Worm (Caenorhabditis elegans) whole organism, late embryonic: Measurements from ENCODE around the gene R09D1.13.

ENCODE experiments used
- C38D4.7 ChIP-seq: fragments of 200-800 bp; sonication (Bioruptor generic); optimal IDR thresholded peaks from 2 replicates; lab custom pipeline; 2018; ENCODE audit warnings: mild to moderate bottlenecking, missing genetic modification characterization, moderate library complexity, missing compliant biosample characterization
- F13H6.1 ChIP-seq: sonication (generic microtip); optimal IDR thresholded peaks from 2 replicates; lab custom pipeline; 2016; ENCODE audit warnings: missing genetic modification characterization, missing compliant biosample characterization
- K09A11.1 ChIP-seq: sonication (generic microtip); optimal IDR thresholded peaks from 2 replicates; lab custom pipeline; 2017; ENCODE audit warnings: antibody characterized with exemption, mild to moderate bottlenecking, missing genetic modification characterization, missing compliant biosample characterization; ENCODE audit not compliant: insufficient read depth
- ahr-1 ChIP-seq: sonication (generic microtip); optimal IDR thresholded peaks from 2 replicates; lab custom pipeline; 2016; ENCODE audit warnings: missing genetic modification characterization, missing compliant biosample characterization
- ama-1 ChIP-seq: fragments of 150-350 bp; optimal IDR thresholded peaks from 2 replicates; lab custom pipeline; 2014
- ceh-14 ChIP-seq: sonication (generic microtip); optimal IDR thresholded peaks from 2 replicates; lab custom pipeline; 2016; ENCODE audit warnings: missing genotype, missing genetic modification characterization, missing compliant biosample characterization
- ceh-19 ChIP-seq: fragments of 200-800 bp; sonication (Bioruptor generic); optimal IDR thresholded peaks from 2 replicates; lab custom pipeline; 2018; ENCODE audit warnings: mild to moderate bottlenecking, missing genetic modification characterization, missing compliant biosample characterization
- ceh-2 ChIP-seq: sonication (generic microtip); optimal IDR thresholded peaks from 2 replicates; lab custom pipeline; 2016; ENCODE audit warnings: missing genotype, missing genetic modification characterization, missing compliant biosample characterization
- ceh-24 ChIP-seq: sonication (generic microtip); optimal IDR thresholded peaks from 2 replicates; lab custom pipeline; 2016; ENCODE audit warnings: mild to moderate bottlenecking, missing genetic modification characterization, missing compliant biosample characterization
- ceh-31 ChIP-seq: sonication (generic microtip); optimal IDR thresholded peaks from 2 replicates; lab custom pipeline; 2016; ENCODE audit warnings: missing genetic modification characterization, missing compliant biosample characterization
- ceh-34 ChIP-seq: sonication (generic microtip); optimal IDR thresholded peaks from 2 replicates; lab custom pipeline; 2016; ENCODE audit warnings: mild to moderate bottlenecking, missing genetic modification characterization, missing compliant biosample characterization
- ceh-45 ChIP-seq: fragments of 200-800 bp; sonication (Bioruptor generic); IDR thresholded peaks from 2 replicates; pipeline ENCODE4 v1.3.6; 2022; ENCODE audit warnings: missing genetic modification reagents, missing genetic modification characterization, missing compliant biosample characterization
- ceh-48 ChIP-seq: sonication (generic microtip); optimal IDR thresholded peaks from 2 replicates; lab custom pipeline; 2016; ENCODE audit warnings: missing genetic modification characterization, inconsistent platforms, missing compliant biosample characterization
- ceh-6 ChIP-seq: fragments of 200-800 bp; sonication (Bioruptor generic); optimal IDR thresholded peaks from 2 replicates; lab custom pipeline; 2018; ENCODE audit warnings: mild to moderate bottlenecking, missing genetic modification characterization, missing compliant biosample characterization
- ceh-9 ChIP-seq: sonication (generic microtip); optimal IDR thresholded peaks from 2 replicates; lab custom pipeline; 2016; ENCODE audit warnings: mild to moderate bottlenecking, missing genetic modification characterization, inconsistent platforms, missing compliant biosample characterization
- elt-2 ChIP-seq: sonication (generic microtip); optimal IDR thresholded peaks from 2 replicates; lab custom pipeline; 2016; ENCODE audit warnings: missing genetic modification reagents, missing genetic modification characterization, missing compliant biosample characterization
- fax-1 ChIP-seq: sonication (generic microtip); optimal IDR thresholded peaks from 2 replicates; lab custom pipeline; 2016; ENCODE audit warnings: missing genotype, missing genetic modification characterization, missing compliant biosample characterization
- fkh-6 ChIP-seq: sonication (generic microtip); optimal IDR thresholded peaks from 2 replicates; lab custom pipeline; 2016; ENCODE audit warnings: missing genetic modification characterization, missing compliant biosample characterization
- gmeb-2 ChIP-seq: sonication (generic microtip); optimal IDR thresholded peaks from 2 replicates; lab custom pipeline; 2016; ENCODE audit warnings: missing genetic modification characterization, inconsistent platforms, missing compliant biosample characterization
- hlh-13 ChIP-seq: fragments of 200-800 bp; sonication (Bioruptor generic); optimal IDR thresholded peaks from 2 replicates; lab custom pipeline; 2018; ENCODE audit warnings: mild to moderate bottlenecking, missing genetic modification characterization, missing compliant biosample characterization
- hlh-8 ChIP-seq: sonication (generic microtip); optimal IDR thresholded peaks from 2 replicates; lab custom pipeline; 2016; ENCODE audit warnings: missing genotype, missing genetic modification characterization, missing compliant biosample characterization
- lin-11 ChIP-seq: fragments of 200-800 bp; sonication (Bioruptor generic); optimal IDR thresholded peaks from 2 replicates; lab custom pipeline; 2018; ENCODE audit warnings: mild to moderate bottlenecking, missing genetic modification characterization, missing compliant biosample characterization
- mec-3 ChIP-seq: sonication (generic microtip); optimal IDR thresholded peaks from 2 replicates; lab custom pipeline; 2016; ENCODE audit warnings: borderline replicate concordance, missing genetic modification characterization, missing compliant biosample characterization
- nhr-232 ChIP-seq: sonication (generic microtip); optimal IDR thresholded peaks from 2 replicates; lab custom pipeline; 2016; ENCODE audit warnings: missing genetic modification characterization, missing compliant biosample characterization
- npax-4 ChIP-seq: sonication (generic microtip); optimal IDR thresholded peaks from 2 replicates; lab custom pipeline; 2016; ENCODE audit warnings: missing genetic modification characterization, missing compliant biosample characterization
- odd-2 ChIP-seq: sonication (generic microtip); optimal IDR thresholded peaks from 2 replicates; lab custom pipeline; 2017; ENCODE audit warnings: antibody characterized with exemption, mild to moderate bottlenecking, missing genetic modification characterization, missing compliant biosample characterization
- pag-3 ChIP-seq: sonication (generic microtip); optimal IDR thresholded peaks from 2 replicates; lab custom pipeline; 2016; ENCODE audit warnings: missing compliant biosample characterization, missing genetic modification characterization, borderline replicate concordance
- pha-2 ChIP-seq: sonication (generic microtip); optimal IDR thresholded peaks from 2 replicates; lab custom pipeline; 2017; ENCODE audit warnings: mild to moderate bottlenecking, missing genetic modification characterization, missing compliant biosample characterization
- tbx-2 ChIP-seq: sonication (generic microtip); optimal IDR thresholded peaks from 2 replicates; lab custom pipeline; 2016; ENCODE audit warnings: missing genetic modification characterization, missing compliant biosample characterization
- tbx-7 ChIP-seq: sonication (generic microtip); optimal IDR thresholded peaks from 2 replicates; lab custom pipeline; 2016; ENCODE audit warnings: missing genotype, missing genetic modification characterization, missing compliant biosample characterization
- ttx-3 ChIP-seq: sonication (generic microtip); optimal IDR thresholded peaks from 2 replicates; lab custom pipeline; 2016; ENCODE audit warnings: missing genetic modification reagents, missing genetic modification characterization, missing compliant biosample characterization
- unc-42 ChIP-seq: sonication (generic microtip); optimal IDR thresholded peaks from 2 replicates; lab custom pipeline; 2016; ENCODE audit warnings: missing genotype, missing genetic modification characterization, missing compliant biosample characterization
- unc-55 ChIP-seq: sonication (generic microtip); optimal IDR thresholded peaks from 2 replicates; lab custom pipeline; 2017; ENCODE audit warnings: missing biosample characterization, missing genetic modification reagents, missing genetic modification characterization
- unc-86 ChIP-seq: sonication (generic microtip); optimal IDR thresholded peaks from 2 replicates; lab custom pipeline; 2016; ENCODE audit warnings: missing genetic modification characterization, missing compliant biosample characterization
- ztf-16 ChIP-seq: sonication (generic microtip); optimal IDR thresholded peaks from 2 replicates; lab custom pipeline; 2017; ENCODE audit warnings: missing genetic modification characterization, missing compliant biosample characterization

R09D1.13 gene

DNA sequence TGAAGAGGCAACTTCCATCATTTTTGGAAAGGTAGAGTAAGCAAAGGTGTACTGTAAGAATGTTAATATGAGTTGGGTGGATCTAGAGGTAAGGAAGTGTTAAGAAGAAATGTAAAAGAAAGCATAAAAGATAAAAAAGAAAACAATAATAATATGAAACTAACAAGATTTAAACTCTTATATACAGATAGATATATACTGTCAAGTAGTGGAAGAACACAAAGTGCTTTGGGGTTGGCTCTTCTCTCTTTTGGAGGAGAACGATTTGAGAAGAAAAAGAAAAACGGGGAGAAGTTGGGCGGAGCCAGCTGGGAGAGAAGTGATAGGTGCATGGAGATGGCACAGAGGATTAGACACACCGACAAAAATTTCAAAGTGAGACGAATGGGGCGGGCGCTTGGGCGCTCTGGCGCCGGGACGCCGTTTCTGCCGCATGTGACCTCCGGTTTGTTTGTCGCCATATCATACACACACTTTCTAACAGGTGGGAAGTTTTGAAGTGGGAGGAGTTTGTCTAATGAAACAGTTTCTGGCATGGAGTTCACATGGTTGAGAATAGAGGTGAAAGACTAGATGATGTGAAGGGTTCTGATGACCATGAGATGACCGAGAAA lies 42.2 kb upstream of the R09D1.13 start, which contains the start of gene T19H5.4:
TSS of gene T19H5.4 (minus strand) at position 51 of the 614 bp plus-strand sequence.
- no peak for TF ChIP-seq C38D4.7 (GFP tag; lab: Kevin White, UChicago)
- TF ChIP-seq ceh-31 (tag; lab: Kevin White, UChicago) = peak; percentile 23
- no peak for TF ChIP-seq ceh-34 (tag; lab: Kevin White, UChicago)

DNA sequence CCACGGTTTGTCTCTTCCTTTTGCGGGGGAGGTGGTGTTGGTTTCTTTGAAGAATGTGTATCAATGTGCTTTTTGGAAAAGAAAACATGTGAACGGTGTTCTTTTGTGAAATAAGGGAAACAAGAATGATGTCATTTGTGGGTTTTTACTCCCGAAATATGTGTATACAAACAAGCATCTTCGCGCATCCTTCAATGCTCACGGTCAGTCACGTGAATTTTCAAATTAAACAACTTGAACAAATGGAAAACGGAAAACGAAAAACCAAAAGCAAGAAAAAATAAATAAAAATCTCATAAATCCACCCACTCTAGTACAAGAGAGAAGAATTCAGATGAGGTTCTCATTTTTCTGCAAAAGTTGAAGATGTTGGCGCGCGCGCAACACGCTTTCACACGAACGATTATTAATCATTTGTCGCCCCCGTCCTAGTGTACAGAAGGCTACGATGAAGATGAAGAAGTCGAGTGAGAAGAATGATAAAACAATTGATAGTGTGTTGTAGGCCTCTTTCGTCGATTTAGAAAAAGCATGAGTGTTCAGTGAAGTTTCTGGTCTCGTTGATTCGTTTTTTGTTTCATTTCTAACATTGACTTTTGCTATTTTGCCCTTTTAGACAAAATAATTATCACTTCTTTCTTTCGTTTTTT lies 39.9 kb upstream of the R09D1.13 start:
- TF ChIP-seq unc-42 (tag; lab: Kevin White, UChicago) = no peak
- TF ChIP-seq hlh-8 (tag; lab: Kevin White, UChicago) = no peak
- TF ChIP-seq F13H6.1 (tag; lab: Kevin White, UChicago) = no peak
- TF ChIP-seq ztf-16 = no peak
- no peak for TF ChIP-seq unc-55 (GFP tag; lab: Kevin White, UChicago)
- TF ChIP-seq ceh-45 (GFP tag; lab: Robert Waterston, UW) = no peak
- no peak for TF ChIP-seq ceh-2 (tag; lab: Kevin White, UChicago)
- no peak for TF ChIP-seq nhr-232 (tag; lab: Kevin White, UChicago)
- TF ChIP-seq npax-4 (tag; lab: Kevin White, UChicago) = no peak
- TF ChIP-seq fkh-6 (tag; lab: Kevin White, UChicago) = no peak
- no peak for TF ChIP-seq K09A11.1 (tag; lab: Kevin White, UChicago)
- TF ChIP-seq unc-86 (tag; lab: Kevin White, UChicago) = no peak
- no peak for TF ChIP-seq tbx-7 (tag; lab: Kevin White, UChicago)
- TF ChIP-seq elt-2 (tag; lab: Kevin White, UChicago) = no peak
- TF ChIP-seq odd-2 (tag; lab: Kevin White, UChicago) = no peak

DNA sequence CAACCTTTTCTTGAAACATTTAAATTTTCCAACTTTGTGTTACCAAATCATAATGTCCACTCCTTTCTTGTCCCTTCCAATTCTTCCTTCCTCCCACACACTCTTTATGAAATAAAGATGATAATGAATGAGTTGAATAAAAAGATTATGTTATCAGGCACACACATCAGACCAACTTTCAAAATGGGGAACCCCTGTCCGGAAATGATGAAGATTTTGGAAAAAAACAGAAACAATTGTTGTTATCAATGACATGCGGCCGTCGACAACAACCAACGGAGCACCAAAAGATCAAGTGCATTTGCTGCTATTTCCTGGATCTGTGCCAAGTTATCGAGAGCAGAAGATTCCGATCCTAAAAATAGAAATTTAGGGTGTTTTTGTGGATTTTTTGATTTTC lies 38.1 kb upstream of the R09D1.13 start:
- peak; percentile 28 for TF ChIP-seq elt-2 (tag; lab: Kevin White, UChicago)
- TF ChIP-seq tbx-7 (tag; lab: Kevin White, UChicago) = no peak
- TF ChIP-seq pag-3 (tag; lab: Kevin White, UChicago) = no peak
- no peak for TF ChIP-seq mec-3
- TF ChIP-seq lin-11 (tag; lab: Kevin White, UChicago) = no peak

DNA sequence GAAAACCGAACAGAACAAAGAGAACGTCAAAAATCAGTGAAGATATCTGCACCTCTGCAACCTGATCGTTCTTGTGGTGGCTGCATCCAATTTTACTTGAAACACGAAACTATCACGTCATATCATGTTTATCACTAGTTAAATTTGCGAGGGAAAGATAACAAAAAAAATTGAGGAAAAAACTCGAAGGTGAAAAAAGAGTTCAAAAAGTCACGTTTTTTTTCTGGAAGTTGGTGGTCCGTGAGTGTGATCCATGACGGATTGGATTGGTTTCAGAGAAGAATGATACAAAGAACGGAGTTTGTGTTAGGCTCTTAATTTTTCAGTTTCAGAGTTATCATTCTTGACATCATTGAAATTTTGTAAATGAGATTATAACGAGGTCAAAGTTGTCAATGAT lies 37.3 kb upstream of the R09D1.13 start:
- no peak for TF ChIP-seq ceh-14 (tag; lab: Kevin White, UChicago)
- TF ChIP-seq ceh-31 (tag; lab: Kevin White, UChicago) = no peak
- TF ChIP-seq fax-1 (tag; lab: Kevin White, UChicago) = no peak
- TF ChIP-seq odd-2 (tag; lab: Kevin White, UChicago) = no peak
- TF ChIP-seq ceh-19 (GFP tag; lab: Kevin White, UChicago) = no peak
- TF ChIP-seq lin-11 (tag; lab: Kevin White, UChicago) = no peak
- TF ChIP-seq ama-1 (lab: Kevin White, UChicago) = no peak
- TF ChIP-seq gmeb-2 (tag; lab: Kevin White, UChicago) = no peak
- TF ChIP-seq ttx-3 (tag; lab: Kevin White, UChicago) = no peak
- no peak for TF ChIP-seq ceh-24 (tag; lab: Kevin White, UChicago)
- no peak for TF ChIP-seq tbx-7 (tag; lab: Kevin White, UChicago)
- no peak for TF ChIP-seq pag-3 (tag; lab: Kevin White, UChicago)
- no peak for TF ChIP-seq pha-2 (tag; lab: Kevin White, UChicago)
- TF ChIP-seq tbx-2 (tag; lab: Kevin White, UChicago) = no peak
- TF ChIP-seq ceh-9 = no peak
- no peak for TF ChIP-seq npax-4 (tag; lab: Kevin White, UChicago)
- TF ChIP-seq hlh-13 (GFP tag; lab: Kevin White, UChicago) = no peak
- no peak for TF ChIP-seq ceh-6 (GFP tag; lab: Kevin White, UChicago)
- TF ChIP-seq ceh-48 (tag; lab: Kevin White, UChicago) = no peak
- no peak for TF ChIP-seq ahr-1 (tag; lab: Kevin White, UChicago)
